Worm (Caenorhabditis elegans) whole organism, L3 larva: ENCODE measurements around the gene ZK1307.4.

Experiments used
- ZK546.5 ChIP-seq: sonication (generic microtip); optimal IDR thresholded peaks from 2 replicates; lab custom pipeline; 2017; ENCODE audit warnings: missing biosample characterization, missing genetic modification characterization
- aly-2 ChIP-seq: fragments of 150-350 bp; optimal IDR thresholded peaks from 2 replicates; lab custom pipeline; 2014; ENCODE audit warnings: missing biosample characterization, missing genetic modification characterization
- ama-1 ChIP-seq: fragments of 150-350 bp; optimal IDR thresholded peaks from 2 replicates; lab custom pipeline; 2018
- ceh-28 ChIP-seq: fragments of 150-350 bp; optimal IDR thresholded peaks from 2 replicates; lab custom pipeline; 2014; ENCODE audit warnings: missing biosample characterization, missing genetic modification reagents, missing genetic modification characterization
- ceh-9 ChIP-seq: sonication (generic microtip); optimal IDR thresholded peaks from 2 replicates; lab custom pipeline; 2018; ENCODE audit warnings: missing biosample characterization, missing genetic modification characterization
- daf-12 ChIP-seq: fragments of 150-350 bp; optimal IDR thresholded peaks from 2 replicates; lab custom pipeline; 2014; ENCODE audit warnings: missing biosample characterization, missing genetic modification reagents, missing genetic modification characterization
- egl-27 ChIP-seq: sonication (generic microtip); optimal IDR thresholded peaks from 4 replicates; lab custom pipeline; 2017; ENCODE audit warnings: missing biosample characterization, missing genetic modification reagents, missing genetic modification characterization
- elt-2 ChIP-seq: sonication (generic microtip); optimal IDR thresholded peaks from 2 replicates; lab custom pipeline; 2016; ENCODE audit warnings: missing genetic modification reagents, mild to moderate bottlenecking, missing genetic modification characterization, missing compliant biosample characterization
- elt-3 ChIP-seq, 3 experiments: fragments of 150-350 bp in 1 of 3; sonication (generic microtip) in 2 of 3; optimal IDR thresholded peaks; 2 replicates in 2 of 3; 4 replicates in 1 of 3; lab custom pipeline; 2014 to 2017; ENCODE audit warnings: missing biosample characterization in 3 of 3, missing genetic modification characterization in 3 of 3
- fkh-10 ChIP-seq: sonication (generic microtip); optimal IDR thresholded peaks from 2 replicates; lab custom pipeline; 2017; ENCODE audit warnings: missing biosample characterization, missing genetic modification reagents, missing genetic modification characterization
- hmg-11 ChIP-seq: sonication (generic microtip); optimal IDR thresholded peaks from 2 replicates; lab custom pipeline; 2016; ENCODE audit warnings: missing genetic modification characterization, missing compliant biosample characterization
- jun-1 ChIP-seq: fragments of 150-350 bp; optimal IDR thresholded peaks from 2 replicates; lab custom pipeline; 2014; ENCODE audit warnings: missing biosample characterization, missing genetic modification reagents, missing genetic modification characterization
- lin-39 ChIP-seq: fragments of 150-350 bp; optimal IDR thresholded peaks from 2 replicates; lab custom pipeline; 2018; ENCODE audit warnings: missing biosample characterization, missing genetic modification reagents, missing genetic modification characterization
- lsy-12 ChIP-seq: sonication (generic microtip); optimal IDR thresholded peaks from 2 replicates; lab custom pipeline; 2016; ENCODE audit warnings: mild to moderate bottlenecking, missing genetic modification characterization, missing compliant biosample characterization
- mdl-1 ChIP-seq: fragments of 150-350 bp; optimal IDR thresholded peaks from 2 replicates; lab custom pipeline; 2014; ENCODE audit warnings: missing biosample characterization, missing genetic modification characterization
- nfya-1 ChIP-seq: sonication (generic microtip); optimal IDR thresholded peaks from 2 replicates; lab custom pipeline; 2017; ENCODE audit warnings: missing genetic modification characterization, mild to moderate bottlenecking, missing compliant biosample characterization, antibody characterized with exemption, moderate library complexity; ENCODE audit not compliant: insufficient read depth
- nhr-23 ChIP-seq: fragments of 150-350 bp; optimal IDR thresholded peaks from 2 replicates; lab custom pipeline; 2014; ENCODE audit warnings: missing biosample characterization, missing genetic modification reagents, missing genetic modification characterization
- nhr-237 ChIP-seq: fragments of 150-350 bp; optimal IDR thresholded peaks from 2 replicates; lab custom pipeline; 2014; ENCODE audit warnings: missing biosample characterization, missing genetic modification characterization
- nhr-25 ChIP-seq: sonication (generic microtip); optimal IDR thresholded peaks from 2 replicates; lab custom pipeline; 2017; ENCODE audit warnings: missing biosample characterization, missing genetic modification characterization
- nhr-43 ChIP-seq: sonication (generic microtip); optimal IDR thresholded peaks from 2 replicates; lab custom pipeline; 2016; ENCODE audit warnings: mild to moderate bottlenecking, missing genetic modification characterization, missing compliant biosample characterization; ENCODE audit not compliant: poor library complexity, severe bottlenecking
- nhr-67 ChIP-seq: fragments of 150-350 bp; optimal IDR thresholded peaks from 2 replicates; lab custom pipeline; 2014; ENCODE audit warnings: missing biosample characterization, missing genetic modification characterization
- nhr-77 ChIP-seq: fragments of 150-350 bp; optimal IDR thresholded peaks from 2 replicates; lab custom pipeline; 2014; ENCODE audit warnings: missing biosample characterization, missing genetic modification characterization
- pha-4 ChIP-seq: fragments of 150-350 bp; optimal IDR thresholded peaks from 2 replicates; lab custom pipeline; 2014; ENCODE audit warnings: missing biosample characterization, missing genetic modification reagents, missing genetic modification characterization
- pqm-1 ChIP-seq: fragments of 150-350 bp; optimal IDR thresholded peaks from 2 replicates; lab custom pipeline; 2017; ENCODE audit warnings: missing biosample characterization, missing genetic modification characterization, inconsistent platforms
- skn-1 ChIP-seq: fragments of 150-350 bp; optimal IDR thresholded peaks from 2 replicates; lab custom pipeline; 2014; ENCODE audit warnings: missing biosample characterization, missing genetic modification characterization
- tbx-2 ChIP-seq: sonication (generic microtip); optimal IDR thresholded peaks from 2 replicates; lab custom pipeline; 2016; ENCODE audit warnings: mild to moderate bottlenecking, missing genetic modification characterization, missing compliant biosample characterization
- unc-39 ChIP-seq: sonication (generic microtip); optimal IDR thresholded peaks from 4 replicates; lab custom pipeline; 2017; ENCODE audit warnings: missing biosample characterization, missing genetic modification characterization
- ztf-11 ChIP-seq: fragments of 150-350 bp; optimal IDR thresholded peaks from 2 replicates; lab custom pipeline; 2014; ENCODE audit warnings: missing biosample characterization, missing genetic modification characterization
- ztf-4 ChIP-seq: fragments of 150-350 bp; optimal IDR thresholded peaks from 2 replicates; lab custom pipeline; 2014; ENCODE audit warnings: missing biosample characterization, missing genetic modification characterization

Gene ZK1307.4

ce11 chrII:9662797-9663196 is 11.2 kb upstream of the ZK1307.4 start, which contains the start of gene cyp-13A10:
cyp-13A10 (minus strand) TSS chrII:9662884.
- TF ChIP-seq nhr-23 (tag; lab: Kevin White, UChicago) (no peak), elt-3 (tag; optimal IDR thresholded peaks at IDR 0.05; lab: Kevin White, UChicago) (no peak)

DNA sequence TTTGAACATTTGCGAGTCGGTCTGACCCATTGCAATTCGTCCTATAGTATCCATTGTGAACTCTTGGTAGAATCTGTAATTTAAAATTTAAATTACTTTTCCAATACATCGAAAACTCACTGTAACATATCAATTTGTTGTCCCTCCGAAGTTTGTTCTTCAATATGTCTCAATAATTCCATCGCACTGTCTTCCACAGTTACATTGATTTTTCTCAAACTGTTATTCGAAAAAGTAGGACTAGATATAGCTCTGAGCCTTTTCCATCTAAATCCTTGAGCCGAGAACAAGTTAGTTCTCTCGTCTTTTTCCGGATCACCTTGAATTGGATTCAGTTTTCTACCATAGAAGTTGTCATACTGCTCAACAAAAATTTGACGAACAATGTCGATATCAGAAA is 10.6 kb upstream of the ZK1307.4 start:
- TF ChIP-seq nhr-25 (tag; lab: Kevin White, UChicago), result no peak
- no peak for TF ChIP-seq nhr-77

DNA sequence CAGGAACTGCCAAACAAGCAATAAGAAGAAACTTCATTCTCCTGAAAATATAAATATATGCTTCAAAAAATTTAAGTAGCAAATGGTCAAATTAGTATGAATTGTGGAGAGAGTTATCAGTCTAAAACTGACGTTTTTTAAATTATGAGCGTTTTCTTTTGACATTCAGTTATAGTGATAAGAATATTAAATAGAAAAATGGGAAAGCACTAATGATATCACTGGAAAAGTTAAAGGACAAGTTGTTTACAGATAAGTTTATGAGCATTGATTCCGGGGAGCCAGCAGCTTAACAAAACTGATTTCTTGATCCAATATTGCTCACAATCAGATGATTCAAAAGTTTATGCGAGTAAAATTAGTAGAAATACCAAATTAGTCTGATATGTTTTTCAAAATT is 8.8 kb upstream of the ZK1307.4 start, which contains the start of gene ZK1320.3:
Gene ZK1320.3, minus strand, starts transcription at position 41 of the 400 bp plus-strand sequence.
- TF ChIP-seq pqm-1 (tag; lab: Kevin White, UChicago) (peak; percentile 18), lsy-12 (tag; lab: Kevin White, UChicago) (no peak), elt-2 (tag; lab: Kevin White, UChicago) (peak; percentile 67), jun-1 (no peak)

DNA sequence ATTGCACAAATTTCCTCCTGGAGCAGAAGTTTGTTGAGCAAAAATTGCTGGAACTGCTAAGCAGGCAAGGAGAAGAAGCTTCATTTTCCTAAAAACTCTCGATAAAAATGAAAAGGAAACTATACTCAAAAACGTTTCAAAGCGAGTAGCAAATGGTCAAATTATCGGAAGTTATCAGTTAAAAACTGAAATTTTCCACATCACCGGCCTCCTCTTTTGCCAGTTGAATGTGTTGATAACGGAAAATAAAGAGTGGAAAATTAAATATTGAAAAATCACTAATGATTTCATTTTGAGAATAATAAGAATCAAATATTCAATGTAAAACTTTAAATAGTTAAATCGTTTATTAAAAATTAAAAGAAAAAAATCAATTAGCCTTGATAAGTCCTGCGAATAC is 7.3 kb upstream of the ZK1307.4 start, which contains the start of gene ZK1320.2:
Gene ZK1320.2, minus strand, starts transcription at position 88 of the 400 bp plus-strand sequence.
- TF ChIP-seq pqm-1 (tag; lab: Kevin White, UChicago), result peak; percentile 42
- TF ChIP-seq nfya-1 (tag; lab: Kevin White, UChicago), result no peak
- TF ChIP-seq elt-3 (tag; optimal IDR thresholded peaks at IDR 0.05; lab: Kevin White, UChicago), result no peak
- peak; percentile 66 for TF ChIP-seq elt-2 (tag; lab: Kevin White, UChicago)

- peak; percentile 41 for TF ChIP-seq nhr-43 (tag; lab: Kevin White, UChicago)
- no peak for TF ChIP-seq ama-1 (lab: Kevin White, UChicago)
- TF ChIP-seq lsy-12 (tag; lab: Kevin White, UChicago), result peak; percentile 11
- TF ChIP-seq pqm-1 (tag; lab: Kevin White, UChicago), result peak; percentile 74
- TF ChIP-seq pha-4 (tag; lab: Kevin White, UChicago), result peak; percentile 47
- TF ChIP-seq nhr-23 (tag; lab: Kevin White, UChicago), result peak; percentile 44
- TF ChIP-seq elt-2 (tag; lab: Kevin White, UChicago), result peak; percentile 87
- TF ChIP-seq nhr-77, result no peak
Measured at ce11 chrII:9656210-9656755, 4.7 kb upstream of the ZK1307.4 start, which contains the start of gene gstk-1. gstk-1 (plus strand) TSS chrII:9656705.

DNA sequence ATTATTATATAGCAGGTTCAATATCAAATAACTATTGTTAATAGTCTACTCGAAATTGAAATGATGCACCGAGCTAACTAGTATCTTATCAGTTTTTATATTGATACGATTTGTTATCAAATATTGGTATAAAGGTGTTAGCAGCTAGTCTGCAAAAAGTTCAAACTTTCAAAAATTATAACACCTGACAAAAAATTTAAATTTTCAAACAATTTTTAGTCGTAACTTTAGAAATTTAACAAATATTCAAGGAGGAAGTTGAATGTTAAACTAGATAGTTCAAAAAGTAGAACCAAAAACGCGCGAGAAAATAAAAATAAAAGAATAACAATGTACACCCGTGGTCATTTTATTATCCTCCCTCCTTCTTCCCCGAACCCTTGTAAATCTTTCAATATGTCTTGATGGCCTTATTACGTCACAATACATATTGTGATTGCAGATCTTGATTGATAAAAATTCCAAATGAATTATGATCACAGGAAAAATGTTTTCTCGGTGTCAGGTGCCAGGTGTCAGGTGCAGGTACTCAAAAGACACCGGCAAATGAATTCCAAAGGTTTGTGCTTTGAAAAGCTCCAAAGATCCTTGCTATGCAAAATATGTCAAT is 4.0 kb upstream of the ZK1307.4 start, which contains the start of gene ZK1307.1:
Gene ZK1307.1, minus strand, starts transcription at position 51 of the 610 bp plus-strand sequence.
- TF ChIP-seq elt-2 (tag; lab: Kevin White, UChicago) (peak; percentile 17), pqm-1 (tag; lab: Kevin White, UChicago) (peak; percentile 13), nhr-43 (tag; lab: Kevin White, UChicago) (no peak)

DNA sequence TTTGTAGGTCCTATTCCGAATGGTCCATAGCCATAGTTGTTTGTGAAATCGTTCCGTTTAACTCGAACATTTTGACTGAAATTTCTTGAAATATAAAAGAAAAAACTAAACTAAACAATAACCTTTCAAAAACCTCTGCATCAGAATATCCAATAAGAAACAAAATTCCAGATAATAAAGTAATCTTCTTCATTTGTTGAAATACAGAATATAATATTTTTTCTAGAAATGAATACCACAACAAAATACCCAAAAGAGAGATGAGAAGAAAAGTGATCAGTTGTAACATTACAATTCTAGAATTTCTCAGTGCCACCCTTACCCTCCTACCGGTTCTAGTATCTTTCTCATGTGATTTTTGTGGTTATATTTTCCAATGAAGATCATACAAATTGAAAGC is 2.1 kb upstream of the ZK1307.4 start, which contains the start of gene ZK1307.2:
Gene ZK1307.2, minus strand, starts transcription at position 274 of the 400 bp plus-strand sequence.
- no peak for TF ChIP-seq tbx-2
- no peak for TF ChIP-seq ceh-28 (tag; lab: Kevin White, UChicago)
- TF ChIP-seq fkh-10 (GFP tag; lab: Kevin White, UChicago), result no peak
- TF ChIP-seq daf-12 (tag; lab: Kevin White, UChicago), result no peak
- TF ChIP-seq aly-2 (tag; lab: Kevin White, UChicago), result no peak
- TF ChIP-seq nhr-77, result no peak
- TF ChIP-seq ceh-9 (tag; lab: Kevin White, UChicago), result no peak
- TF ChIP-seq unc-39 (tag; lab: Kevin White, UChicago), result no peak
- no peak for TF ChIP-seq elt-3 (tag; optimal IDR thresholded peaks at IDR 0.05; lab: Kevin White, UChicago)
- TF ChIP-seq hmg-11, result no peak
- TF ChIP-seq ztf-11 (tag; lab: Kevin White, UChicago), result no peak
- no peak for TF ChIP-seq nhr-23 (tag; lab: Kevin White, UChicago)
- TF ChIP-seq skn-1 (tag; lab: Kevin White, UChicago), result no peak

- TF ChIP-seq ceh-28 (tag; lab: Kevin White, UChicago), result no peak
- TF ChIP-seq ZK546.5, result no peak
- no peak for TF ChIP-seq lin-39
- TF ChIP-seq ztf-4 (tag; lab: Kevin White, UChicago), result no peak
- no peak for TF ChIP-seq egl-27 (tag; lab: Kevin White, UChicago)
- TF ChIP-seq mdl-1, result no peak
- TF ChIP-seq nhr-237 (tag; lab: Kevin White, UChicago), result no peak
- no peak for TF ChIP-seq nhr-67 (tag; lab: Kevin White, UChicago)
Measured at ce11 chrII:9652919-9653318, 1.3 kb upstream of the ZK1307.4 start, which contains the start of gene ZK1307.3. ZK1307.3 (minus strand) TSS chrII:9653019.
